Worm (Caenorhabditis elegans) whole organism, L4 larva: ENCODE results near the gene F25E5.5.

Experiments used
- ces-1 ChIP-seq: fragments of 150-350 bp; sonication (generic microtip); optimal IDR thresholded peaks from 4 replicates; lab custom pipeline; 2014; ENCODE audit warnings: missing biosample characterization, missing genetic modification reagents, missing genetic modification characterization
- hlh-11 ChIP-seq: fragments of 200-800 bp; sonication (Bioruptor generic); optimal IDR thresholded peaks from 2 replicates; lab custom pipeline; 2018; ENCODE audit warnings: mild to moderate bottlenecking, missing genetic modification characterization, missing compliant biosample characterization

- TF ChIP-seq hlh-11 (tag; lab: Kevin White, UChicago) (no peak), ces-1 (no peak)
Observed at ce11 chrV:7400095-7400494, 47.0 kb upstream of the F25E5.5 start, which contains the start of gene cnc-9.
